Worm (Caenorhabditis elegans) whole organism, L1 larva: ENCODE measurements around the gene F42A6.1.

ENCODE experiments used
- C04F5.9 ChIP-seq: sonication (generic microtip); optimal IDR thresholded peaks from 2 replicates; lab custom pipeline; 2016; ENCODE audit warnings: missing genetic modification characterization, missing compliant biosample characterization
- C16A3.4 ChIP-seq: fragments of 150-350 bp; optimal IDR thresholded peaks from 2 replicates; lab custom pipeline; 2014; ENCODE audit warnings: missing biosample characterization, missing genetic modification characterization
- F16B12.6 ChIP-seq: fragments of 150-350 bp; optimal IDR thresholded peaks from 2 replicates; lab custom pipeline; 2014; ENCODE audit warnings: missing biosample characterization, missing genetic modification characterization
- Y116A8C.19 ChIP-seq: sonication (generic microtip); optimal IDR thresholded peaks from 2 replicates; lab custom pipeline; 2016; ENCODE audit warnings: missing compliant biosample characterization, missing genetic modification characterization, borderline replicate concordance
- ceh-63 ChIP-seq: fragments of 200-800 bp; sonication (Bioruptor generic); optimal IDR thresholded peaks from 2 replicates; lab custom pipeline; 2018; ENCODE audit warnings: mild to moderate bottlenecking, missing genetic modification characterization, missing compliant biosample characterization
- ceh-82 ChIP-seq, 3 experiments: fragments of 150-350 bp in 1 of 3; sonication (generic microtip) in 2 of 3; optimal IDR thresholded peaks; 2 replicates each; lab custom pipeline; 2014 to 2017; ENCODE audit warnings: missing biosample characterization in 3 of 3, missing genetic modification characterization in 3 of 3
- dpl-1 ChIP-seq, 3 experiments: fragments of 150-350 bp in 2 of 3; sonication (generic microtip) in 1 of 3; optimal IDR thresholded peaks; 2 replicates each; lab custom pipeline; 2014 to 2017; ENCODE audit warnings: missing biosample characterization in 3 of 3, missing genetic modification characterization in 3 of 3, missing genetic modification reagents in 3 of 3
- efl-1 ChIP-seq, 4 experiments: fragments of 150-350 bp; optimal IDR thresholded peaks in 3 of 4; peaks in 1 of 4; 1 replicate in 1 of 4; 2 replicates in 3 of 4; lab custom pipeline; 2014; ENCODE audit warnings: missing biosample characterization in 2 of 4, missing genetic modification characterization in 2 of 4, missing genetic modification reagents in 2 of 4
- egl-27 ChIP-seq, 2 experiments: fragments of 150-350 bp in 1 of 2; sonication (generic microtip); optimal IDR thresholded peaks; 3 replicates each; lab custom pipeline; 2017 to 2018; ENCODE audit warnings: missing biosample characterization in 2 of 2, missing genetic modification characterization in 2 of 2, missing genetic modification reagents in 2 of 2
- fkh-4 ChIP-seq: sonication (generic microtip); optimal IDR thresholded peaks from 2 replicates; lab custom pipeline; 2016; ENCODE audit warnings: missing compliant biosample characterization, missing genetic modification characterization, borderline replicate concordance
- fkh-8 ChIP-seq: sonication (generic microtip); optimal IDR thresholded peaks from 2 replicates; lab custom pipeline; 2016; ENCODE audit warnings: mild to moderate bottlenecking, missing genetic modification characterization, missing compliant biosample characterization
- fos-1 ChIP-seq: fragments of 150-350 bp; optimal IDR thresholded peaks from 2 replicates; lab custom pipeline; 2014; ENCODE audit warnings: missing biosample characterization, missing genetic modification characterization
- hlh-4 ChIP-seq: sonication (generic microtip); optimal IDR thresholded peaks from 2 replicates; lab custom pipeline; 2016; ENCODE audit warnings: mild to moderate bottlenecking, missing genetic modification characterization, missing compliant biosample characterization
- lin-15B ChIP-seq: fragments of 150-350 bp; sonication (generic microtip); optimal IDR thresholded peaks from 3 replicates; lab custom pipeline; 2014; ENCODE audit warnings: missing biosample characterization, missing genetic modification characterization
- lin-35 ChIP-seq, 2 experiments: fragments of 150-350 bp; optimal IDR thresholded peaks; 2 replicates each; lab custom pipeline; 2014; ENCODE audit warnings: missing biosample characterization in 2 of 2, missing genetic modification characterization in 2 of 2, missing genetic modification reagents in 2 of 2
- lir-3 ChIP-seq: sonication (generic microtip); optimal IDR thresholded peaks from 2 replicates; lab custom pipeline; 2016; ENCODE audit warnings: mild to moderate bottlenecking, missing genetic modification characterization, moderate library complexity, missing compliant biosample characterization; ENCODE audit not compliant: poor library complexity
- lsy-2 ChIP-seq, 2 experiments: fragments of 150-350 bp; optimal IDR thresholded peaks; 2 replicates each; lab custom pipeline; 2014; ENCODE audit warnings: missing biosample characterization in 2 of 2, missing genetic modification characterization in 2 of 2
- mef-2 ChIP-seq: fragments of 150-350 bp; optimal IDR thresholded peaks from 2 replicates; lab custom pipeline; 2014; ENCODE audit warnings: missing biosample characterization, missing genetic modification characterization
- mep-1 ChIP-seq: fragments of 150-350 bp; optimal IDR thresholded peaks from 2 replicates; lab custom pipeline; 2014; ENCODE audit warnings: missing biosample characterization, missing genetic modification characterization
- nhr-20 ChIP-seq: sonication (generic microtip); optimal IDR thresholded peaks from 2 replicates; lab custom pipeline; 2016; ENCODE audit warnings: mild to moderate bottlenecking, missing genetic modification characterization, missing compliant biosample characterization
- nhr-47 ChIP-seq: sonication (generic microtip); optimal IDR thresholded peaks from 2 replicates; lab custom pipeline; 2016; ENCODE audit warnings: mild to moderate bottlenecking, missing genetic modification characterization, moderate library complexity, missing compliant biosample characterization
- nhr-71 ChIP-seq: sonication (generic microtip); optimal IDR thresholded peaks from 2 replicates; lab custom pipeline; 2016; ENCODE audit warnings: mild to moderate bottlenecking, missing genetic modification characterization, moderate library complexity, missing compliant biosample characterization
- nhr-77 ChIP-seq: fragments of 150-350 bp; optimal IDR thresholded peaks from 2 replicates; lab custom pipeline; 2014; ENCODE audit warnings: missing biosample characterization, missing genetic modification characterization
- nhr-85 ChIP-seq: sonication (generic microtip); peaks from one replicate; lab custom pipeline; 2016; ENCODE audit warnings: missing genetic modification characterization, inconsistent platforms, missing compliant biosample characterization
- rnt-1 ChIP-seq: sonication (generic microtip); optimal IDR thresholded peaks from 2 replicates; lab custom pipeline; 2016; ENCODE audit warnings: mild to moderate bottlenecking, missing genetic modification characterization, moderate library complexity, missing compliant biosample characterization
- snpc-4 ChIP-seq: fragments of 150-350 bp; optimal IDR thresholded peaks from 2 replicates; lab custom pipeline; 2014; ENCODE audit warnings: missing biosample characterization, missing genetic modification characterization
- snu-23 ChIP-seq: sonication (generic microtip); optimal IDR thresholded peaks from 2 replicates; lab custom pipeline; 2016; ENCODE audit warnings: missing genetic modification characterization, missing compliant biosample characterization
- sup-37 ChIP-seq: fragments of 200-800 bp; sonication (Bioruptor generic); optimal IDR thresholded peaks from 2 replicates; lab custom pipeline; 2018; ENCODE audit warnings: mild to moderate bottlenecking, missing genetic modification characterization, missing compliant biosample characterization
- swsn-7 ChIP-seq: sonication (generic microtip); optimal IDR thresholded peaks from 2 replicates; lab custom pipeline; 2016; ENCODE audit warnings: missing genetic modification characterization, missing compliant biosample characterization
- tbx-2 ChIP-seq: sonication (generic microtip); optimal IDR thresholded peaks from 2 replicates; lab custom pipeline; 2016; ENCODE audit warnings: missing genetic modification characterization, missing compliant biosample characterization
- unc-130 ChIP-seq: fragments of 150-350 bp; optimal IDR thresholded peaks from 2 replicates; lab custom pipeline; 2017; ENCODE audit warnings: missing biosample characterization, missing genetic modification characterization, inconsistent platforms
- unc-86 ChIP-seq: sonication (generic microtip); optimal IDR thresholded peaks from 2 replicates; lab custom pipeline; 2016; ENCODE audit warnings: missing genetic modification characterization, missing compliant biosample characterization
- unc-98 ChIP-seq: fragments of 200-800 bp; sonication (Bioruptor generic); IDR thresholded peaks from 2 replicates; pipeline ENCODE4 v1.3.6; 2022; ENCODE audit warnings: missing genetic modification characterization, missing compliant biosample characterization
- xbp-1 ChIP-seq: sonication (generic microtip); optimal IDR thresholded peaks from 2 replicates; lab custom pipeline; 2016; ENCODE audit warnings: missing genetic modification characterization, missing compliant biosample characterization
- ztf-4 ChIP-seq: fragments of 150-350 bp; optimal IDR thresholded peaks from 2 replicates; lab custom pipeline; 2014; ENCODE audit warnings: missing biosample characterization, missing genetic modification characterization

The F42A6.1 gene

DNA sequence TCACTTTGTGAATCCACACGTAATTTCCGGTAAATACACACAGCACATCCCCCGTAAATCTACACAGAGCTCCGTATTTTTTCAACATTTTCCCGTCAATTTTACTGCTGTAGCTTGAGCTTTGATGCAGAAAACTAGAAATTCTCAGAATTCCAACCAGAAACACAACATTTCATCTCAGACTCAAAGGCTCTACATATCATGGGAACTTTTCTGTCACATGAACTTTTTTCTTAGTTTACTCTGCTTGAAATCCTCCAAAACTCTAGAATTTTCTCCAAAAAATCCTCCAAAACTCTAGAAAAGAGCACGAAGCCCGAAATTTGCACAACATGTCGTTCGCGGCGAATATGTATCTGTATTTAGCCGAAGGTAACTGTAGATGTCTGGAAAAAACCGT, 8.4 kb downstream of the F42A6.1 start, which contains the start of gene Y55H10A.2:
TSS of gene Y55H10A.2 (plus strand) at position 301 of the 400 bp plus-strand sequence.
- TF ChIP-seq lir-3 (tag; lab: Kevin White, UChicago) (no peak), lsy-2 (tag; optimal IDR thresholded peaks at IDR 0.05; lab: Kevin White, UChicago) (no peak), unc-98 (GFP tag; lab: Robert Waterston, UW) (no peak), unc-86 (no peak), hlh-4 (tag; lab: Kevin White, UChicago) (no peak), fkh-4 (tag; lab: Kevin White, UChicago) (no peak), Y116A8C.19 (tag; lab: Kevin White, UChicago) (no peak), C04F5.9 (tag; lab: Kevin White, UChicago) (no peak), nhr-20 (no peak)
- TF ChIP-seq, all 84 proteins: peak for 0

DNA sequence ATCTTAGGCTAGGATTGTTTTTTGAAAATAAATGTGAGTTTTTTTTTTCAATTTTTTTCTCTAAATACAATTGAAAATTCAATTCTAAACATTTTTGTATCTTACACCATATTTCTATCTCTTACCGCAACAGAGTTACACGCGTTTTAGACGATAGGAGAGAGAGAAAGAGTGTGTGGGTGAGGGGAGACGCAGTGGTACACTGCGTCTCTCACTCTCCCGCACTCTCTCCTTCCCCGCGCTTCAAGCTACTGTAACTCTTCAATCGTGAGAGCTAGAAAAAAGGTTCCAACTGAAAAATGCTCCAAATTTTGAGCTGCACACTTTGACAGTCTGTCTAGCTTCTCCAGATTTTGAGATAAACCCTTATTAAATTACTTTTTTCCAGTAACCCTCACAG, 8.9 kb downstream of the F42A6.1 start:
- TF ChIP-seq nhr-77 (tag; lab: Kevin White, UChicago) = no peak
- TF ChIP-seq efl-1 (optimal IDR thresholded peaks at IDR 0.05; lab: Kevin White, UChicago) = peak; percentile 31 to 46
- no peak for TF ChIP-seq efl-1 (GFP tag; optimal IDR thresholded peaks at IDR 0.05 in 1 of 2; lab: Kevin White, UChicago)

ce11 chrIV:3368638-3369247, 13.9 kb downstream of the F42A6.1 start, which contains the start of gene vha-19:
TSS of gene vha-19 (plus strand) at chrIV:3369197.
- TF ChIP-seq ceh-63 = no peak
- peak; percentile 45 to 64 for TF ChIP-seq efl-1 (optimal IDR thresholded peaks at IDR 0.05; lab: Kevin White, UChicago)
- TF ChIP-seq efl-1 (GFP tag; optimal IDR thresholded peaks at IDR 0.05 in 1 of 2; lab: Kevin White, UChicago) = peak; percentile 43 to 75
- TF ChIP-seq lsy-2 (tag; optimal IDR thresholded peaks at IDR 0.05; lab: Kevin White, UChicago) = peak; percentile 7 to 48
- no peak for TF ChIP-seq unc-130 (tag; lab: Kevin White, UChicago)
- peak; percentile 44 to 61 for TF ChIP-seq lin-35 (GFP tag; optimal IDR thresholded peaks at IDR 0.05; lab: Kevin White, UChicago)
- TF ChIP-seq swsn-7 (tag; lab: Kevin White, UChicago) = peak; percentile 23
- no peak for TF ChIP-seq fos-1 (tag; lab: Kevin White, UChicago)
- no peak for TF ChIP-seq ztf-4 (tag; lab: Kevin White, UChicago)
- TF ChIP-seq mef-2 (tag; lab: Kevin White, UChicago) = no peak
- peak; percentile 1 for TF ChIP-seq fkh-8 (tag; lab: Kevin White, UChicago)
- TF ChIP-seq tbx-2 (tag; lab: Kevin White, UChicago) = peak; percentile 6
- peak; percentile 36 for TF ChIP-seq lin-15B (tag; lab: Kevin White, UChicago)
- no peak for TF ChIP-seq C16A3.4 (tag; lab: Kevin White, UChicago)
- peak; percentile 18 for TF ChIP-seq nhr-77 (tag; lab: Kevin White, UChicago)
- peak; percentile 9 for TF ChIP-seq nhr-47 (tag; lab: Kevin White, UChicago)
- TF ChIP-seq xbp-1 (tag; lab: Kevin White, UChicago) = peak; percentile 25
- peak; percentile 33 for TF ChIP-seq nhr-20
- TF ChIP-seq sup-37 (GFP tag; lab: Kevin White, UChicago) = no peak
- TF ChIP-seq egl-27 (tag; optimal IDR thresholded peaks at IDR 0.05; lab: Kevin White, UChicago) = no peak
- no peak for TF ChIP-seq rnt-1 (tag; lab: Kevin White, UChicago)
- TF ChIP-seq lir-3 (tag; lab: Kevin White, UChicago) = no peak
- TF ChIP-seq snpc-4 (tag; lab: Kevin White, UChicago) = no peak
- peak in 2 of 3 experiments; percentile 37 to 46 for TF ChIP-seq dpl-1 (GFP tag; optimal IDR thresholded peaks at IDR 0.05; lab: Kevin White, UChicago)
- TF ChIP-seq snu-23 = peak; percentile 65
- TF ChIP-seq mep-1 (tag; lab: Kevin White, UChicago) = no peak
- TF ChIP-seq ceh-82 (tag; optimal IDR thresholded peaks at IDR 0.05; lab: Kevin White, UChicago) = peak in 1 of 3 experiments; percentile 43
- peak; percentile 27 for TF ChIP-seq F16B12.6 (tag; lab: Kevin White, UChicago)
- TF ChIP-seq nhr-71 (tag; lab: Kevin White, UChicago) = peak; percentile 44
- TF ChIP-seq nhr-85 (tag; lab: Kevin White, UChicago) = peak; percentile 30
